Worm (Caenorhabditis elegans) whole organism, late embryonic: ENCODE data around the gene K11H12.10.

Experiments
- ceh-19 ChIP-seq: fragments of 200-800 bp; sonication (Bioruptor generic); optimal IDR thresholded peaks from 2 replicates; lab custom pipeline; 2018; ENCODE audit warnings: mild to moderate bottlenecking, missing genetic modification characterization, missing compliant biosample characterization
- ceh-24 ChIP-seq: sonication (generic microtip); optimal IDR thresholded peaks from 2 replicates; lab custom pipeline; 2016; ENCODE audit warnings: mild to moderate bottlenecking, missing genetic modification characterization, missing compliant biosample characterization
- ceh-6 ChIP-seq: fragments of 200-800 bp; sonication (Bioruptor generic); optimal IDR thresholded peaks from 2 replicates; lab custom pipeline; 2018; ENCODE audit warnings: mild to moderate bottlenecking, missing genetic modification characterization, missing compliant biosample characterization
- ceh-9 ChIP-seq: sonication (generic microtip); optimal IDR thresholded peaks from 2 replicates; lab custom pipeline; 2016; ENCODE audit warnings: mild to moderate bottlenecking, missing genetic modification characterization, inconsistent platforms, missing compliant biosample characterization
- dmd-4 ChIP-seq: sonication (generic microtip); optimal IDR thresholded peaks from 2 replicates; lab custom pipeline; 2016; ENCODE audit warnings: borderline replicate concordance, missing genetic modification characterization, missing compliant biosample characterization
- dve-1 ChIP-seq: sonication (generic microtip); optimal IDR thresholded peaks from 2 replicates; lab custom pipeline; 2017; ENCODE audit warnings: antibody characterized with exemption, mild to moderate bottlenecking, missing genetic modification characterization, missing compliant biosample characterization
- fkh-6 ChIP-seq: sonication (generic microtip); optimal IDR thresholded peaks from 2 replicates; lab custom pipeline; 2016; ENCODE audit warnings: missing genetic modification characterization, missing compliant biosample characterization
- gmeb-2 ChIP-seq: sonication (generic microtip); optimal IDR thresholded peaks from 2 replicates; lab custom pipeline; 2016; ENCODE audit warnings: missing genetic modification characterization, inconsistent platforms, missing compliant biosample characterization
- mec-3 ChIP-seq: sonication (generic microtip); optimal IDR thresholded peaks from 2 replicates; lab custom pipeline; 2016; ENCODE audit warnings: borderline replicate concordance, missing genetic modification characterization, missing compliant biosample characterization
- nhr-11 ChIP-seq: fragments of 150-350 bp; optimal IDR thresholded peaks from 2 replicates; lab custom pipeline; 2014; ENCODE audit warnings: missing biosample characterization, missing genetic modification characterization
- nhr-232 ChIP-seq: sonication (generic microtip); optimal IDR thresholded peaks from 2 replicates; lab custom pipeline; 2016; ENCODE audit warnings: missing genetic modification characterization, missing compliant biosample characterization
- pha-4 ChIP-seq: fragments of 150-350 bp; optimal IDR thresholded peaks from 2 replicates; lab custom pipeline; 2018; ENCODE audit warnings: missing biosample characterization, missing genetic modification reagents, missing genetic modification characterization

- TF ChIP-seq nhr-11 (tag; lab: Kevin White, UChicago) = no peak
- no peak for TF ChIP-seq mec-3 (tag; lab: Kevin White, UChicago)
- no peak for TF ChIP-seq ceh-6 (GFP tag; lab: Kevin White, UChicago)
- TF ChIP-seq pha-4 (tag; lab: Kevin White, UChicago) = no peak
- TF ChIP-seq nhr-232 (tag; lab: Kevin White, UChicago) = no peak
- no peak for TF ChIP-seq fkh-6 (tag; lab: Kevin White, UChicago)
- no peak for TF ChIP-seq gmeb-2 (tag; lab: Kevin White, UChicago)
- no peak for TF ChIP-seq ceh-19 (GFP tag; lab: Kevin White, UChicago)
- TF ChIP-seq dmd-4 = no peak
- no peak for TF ChIP-seq dve-1
- no peak for TF ChIP-seq ceh-24 (tag; lab: Kevin White, UChicago)
- no peak for TF ChIP-seq ceh-9 (tag; lab: Kevin White, UChicago)
Observed at ce11 chrIV:649365-649764, 26.5 kb upstream of the K11H12.10 start, which contains the start of gene K11H12.9.
